Fruit fly (Drosophila melanogaster): ENCODE results near the gene CG31253.

Gene CG31253

dm6 chr3R:27987329-27987728, 27.0 kb upstream of the CG31253 start (continued):
- TF ChIP-seq Drgx (GFP tag; IDR thresholded peaks at IDR 0.05) (peak; percentile 57), CG15601 (tag; optimal IDR thresholded peaks at IDR 0.05) (no peak), Rx (GFP tag; IDR thresholded peaks at IDR 0.05) (no peak), CG2678 (tag; optimal IDR thresholded peaks at IDR 0.05) (peak; percentile 85), Myb (GFP tag; optimal IDR thresholded peaks at IDR 0.05) (no peak), CG32532 (GFP tag; IDR thresholded peaks at IDR 0.05) (peak; percentile 88), CG15696 (tag; optimal IDR thresholded peaks at IDR 0.05) (no peak), Aef1 (GFP tag; IDR thresholded peaks at IDR 0.05) (peak; percentile 53; the same call in 2 of the 3 replicates), Optix (GFP tag; IDR thresholded peaks at IDR 0.05) (peak; percentile 37; the same call in 1 of the 3 replicates), CG5180 (GFP tag; optimal IDR thresholded peaks at IDR 0.05) (no peak), psq (GFP tag; optimal IDR thresholded peaks at IDR 0.05) (no peak), MESR4 (GFP tag; optimal IDR thresholded peaks at IDR 0.05) (no peak), Abd-B (GFP tag; optimal IDR thresholded peaks at IDR 0.05) (peak; percentile 49), NK7.1 (GFP tag; optimal IDR thresholded peaks at IDR 0.05) (no peak), CG3995 (GFP tag; optimal IDR thresholded peaks at IDR 0.05) (peak; percentile 17), ase (GFP tag; IDR thresholded peaks at IDR 0.05) (peak; percentile 35; the same call in 1 of the 3 replicates), bsh (GFP tag; optimal IDR thresholded peaks at IDR 0.05) (peak in 1 of 2 experiments; percentile 74), BtbVII (GFP tag; optimal IDR thresholded peaks at IDR 0.05) (peak; percentile 29), CG12104 (GFP tag; optimal IDR thresholded peaks at IDR 0.05) (peak; percentile 62), Oli (tag; optimal IDR thresholded peaks at IDR 0.05) (peak; percentile 69), zf30C (GFP tag; optimal IDR thresholded peaks at IDR 0.05) (peak; percentile 2), CG13775 (GFP tag; optimal IDR thresholded peaks at IDR 0.05) (peak; percentile 75), sima (GFP tag; optimal IDR thresholded peaks at IDR 0.05) (no peak), Atf6 (GFP tag; IDR thresholded peaks at IDR 0.05) (peak; percentile 88), kah (GFP tag; optimal IDR thresholded peaks at IDR 0.05) (no peak), al (GFP tag; IDR thresholded peaks at IDR 0.05) (peak; percentile 78), ro (GFP tag; IDR thresholded peaks at IDR 0.05) (no peak), ranshi (GFP tag; IDR thresholded peaks at IDR 0.05) (peak; percentile 75), stwl (tag; optimal IDR thresholded peaks at IDR 0.05) (no peak), CG14050 (GFP tag; IDR thresholded peaks at IDR 0.05) (no peak; the same call in 2 of the 3 replicates), Dek (tag; optimal IDR thresholded peaks at IDR 0.05) (peak; percentile 72), ara (GFP tag; IDR thresholded peaks at IDR 0.05) (peak; percentile 32; the same call in 1 of the 2 replicates), exex (tag; optimal IDR thresholded peaks at IDR 0.05) (no peak), pzg (GFP tag; optimal IDR thresholded peaks at IDR 0.05) (no peak), CG12391 (tag; optimal IDR thresholded peaks at IDR 0.05) (peak; percentile 76), MTF-1 (GFP tag; optimal IDR thresholded peaks at IDR 0.05; ENCODE audit: borderline replicate concordance) (no peak), CG14860 (GFP tag; IDR thresholded peaks at IDR 0.05; ENCODE audit: partially characterized antibody) (no peak), CG1233 (GFP tag; optimal IDR thresholded peaks at IDR 0.05) (no peak), CG7963 (GFP tag; IDR thresholded peaks at IDR 0.05; ENCODE audit: partially characterized antibody) (no peak), CG7839 (tag; optimal IDR thresholded peaks at IDR 0.05) (peak; percentile 83), Gsc (GFP tag; IDR thresholded peaks at IDR 0.05) (no peak), Ravus (GFP tag; IDR thresholded peaks at IDR 0.05) (peak; percentile 7; the same call in 1 of the 2 replicates), CG4707 (GFP tag; optimal IDR thresholded peaks at IDR 0.05) (no peak), CG4282 (GFP tag; optimal IDR thresholded peaks at IDR 0.05) (no peak), CG17829 (tag; optimal IDR thresholded peaks at IDR 0.05) (peak; percentile 68), CG6683 (GFP tag; optimal IDR thresholded peaks at IDR 0.05) (peak; percentile 52), lab (GFP tag; optimal IDR thresholded peaks at IDR 0.05) (peak; percentile 56), gfzf (GFP tag; optimal IDR thresholded peaks at IDR 0.05) (no peak), zfh1 (GFP tag; IDR thresholded peaks at IDR 0.05) (no peak), CG1647 (GFP tag; optimal IDR thresholded peaks at IDR 0.05) (peak; percentile 27)
